Worm (Caenorhabditis elegans) whole organism, young adult: Measurements from ENCODE around the gene nhr-192.

Experiments used
- F22D6.2 ChIP-seq: sonication (generic microtip); optimal IDR thresholded peaks from 2 replicates; lab custom pipeline; 2016; ENCODE audit warnings: mild to moderate bottlenecking, missing genetic modification characterization, missing compliant biosample characterization
- Y79H2A.3 ChIP-seq: fragments of 200-800 bp; sonication (Bioruptor generic); conservative IDR thresholded peaks from 2 replicates; pipeline ENCODE4 v1.3.6; 2022; ENCODE audit warnings: missing genetic modification reagents, missing genetic modification characterization, missing compliant biosample characterization
- Y95B8A.8 ChIP-seq: fragments of 200-800 bp; sonication (Bioruptor generic); IDR thresholded peaks from 2 replicates; pipeline ENCODE4 v1.3.6; 2022; ENCODE audit warnings: missing genetic modification reagents, missing genetic modification characterization, missing compliant biosample characterization
- ZK185.1 ChIP-seq: sonication (generic microtip); optimal IDR thresholded peaks from 2 replicates; lab custom pipeline; 2016; ENCODE audit warnings: mild to moderate bottlenecking, missing genetic modification characterization, missing compliant biosample characterization; ENCODE audit not compliant: poor library complexity, severe bottlenecking
- akir-1 ChIP-seq: fragments of 200-800 bp; sonication (Bioruptor generic); optimal IDR thresholded peaks from 2 replicates; lab custom pipeline; 2018; ENCODE audit warnings: mild to moderate bottlenecking, missing genetic modification characterization, moderate library complexity, missing compliant biosample characterization
- ama-1 ChIP-seq, 3 experiments: fragments of 150-350 bp in 1 of 3; sonication (generic microtip) in 2 of 3; optimal IDR thresholded peaks; 2 replicates each; lab custom pipeline; 2014 to 2018; ENCODE audit warnings: missing biosample characterization in 2 of 3, missing genetic modification characterization in 2 of 3, missing genetic modification reagents in 2 of 3
- aptf-3 ChIP-seq: fragments of 200-800 bp; sonication (Bioruptor generic); IDR thresholded peaks from 2 replicates; pipeline ENCODE4 v1.3.6; 2022; ENCODE audit warnings: missing genetic modification characterization, missing compliant biosample characterization
- attf-3 ChIP-seq: fragments of 200-800 bp; sonication (Bioruptor generic); conservative IDR thresholded peaks from 2 replicates; pipeline ENCODE4 v1.3.6; 2022; ENCODE audit warnings: missing genetic modification reagents, missing genetic modification characterization, missing compliant biosample characterization
- attf-5 ChIP-seq: fragments of 200-800 bp; sonication (Bioruptor generic); optimal IDR thresholded peaks from 2 replicates; lab custom pipeline; 2018; ENCODE audit warnings: mild to moderate bottlenecking, missing genetic modification characterization, missing compliant biosample characterization
- ceh-27 ChIP-seq: fragments of 200-800 bp; sonication (Bioruptor generic); optimal IDR thresholded peaks from 2 replicates; lab custom pipeline; 2018; ENCODE audit warnings: mild to moderate bottlenecking, missing genetic modification characterization, moderate library complexity, missing compliant biosample characterization
- ets-4 ChIP-seq: fragments of 200-800 bp; sonication (Bioruptor generic); optimal IDR thresholded peaks from 2 replicates; lab custom pipeline; 2018; ENCODE audit warnings: mild to moderate bottlenecking, missing genetic modification characterization, missing compliant biosample characterization
- him-1 ChIP-seq: sonication (generic microtip); optimal IDR thresholded peaks from 2 replicates; lab custom pipeline; 2016; ENCODE audit warnings: missing genotype, missing genetic modification reagents, missing genetic modification characterization, missing compliant biosample characterization
- hlh-12 ChIP-seq: sonication (generic microtip); optimal IDR thresholded peaks from 2 replicates; lab custom pipeline; 2016; ENCODE audit warnings: missing genetic modification characterization, missing compliant biosample characterization
- hmg-20 ChIP-seq: fragments of 200-800 bp; sonication (Bioruptor generic); IDR thresholded peaks from 2 replicates; pipeline ENCODE4 v1.3.6; 2022; ENCODE audit warnings: missing genetic modification reagents, missing genetic modification characterization, missing compliant biosample characterization
- let-526 ChIP-seq: fragments of 200-800 bp; sonication (Bioruptor generic); IDR thresholded peaks from 2 replicates; pipeline ENCODE4 v1.3.6; 2022; ENCODE audit warnings: missing genetic modification reagents, missing genetic modification characterization, missing compliant biosample characterization
- lin-26 ChIP-seq: fragments of 200-800 bp; sonication (Bioruptor generic); IDR thresholded peaks from 2 replicates; pipeline ENCODE4 v1.3.6; 2022; ENCODE audit warnings: missing genetic modification reagents, missing genetic modification characterization, missing compliant biosample characterization
- madf-10 ChIP-seq: sonication (generic microtip); optimal IDR thresholded peaks from 2 replicates; lab custom pipeline; 2016; ENCODE audit warnings: mild to moderate bottlenecking, missing genetic modification characterization, missing compliant biosample characterization
- mel-28 ChIP-seq: sonication (generic microtip); optimal IDR thresholded peaks from 2 replicates; lab custom pipeline; 2016; ENCODE audit warnings: borderline replicate concordance, mild to moderate bottlenecking, missing genetic modification characterization, missing compliant biosample characterization
- mxl-1 ChIP-seq: sonication (generic microtip); optimal IDR thresholded peaks from 2 replicates; lab custom pipeline; 2016; ENCODE audit warnings: missing genetic modification characterization, missing compliant biosample characterization
- nhr-80 ChIP-seq: sonication (generic microtip); optimal IDR thresholded peaks from 2 replicates; lab custom pipeline; 2016; ENCODE audit warnings: missing genetic modification characterization, missing compliant biosample characterization
- rcor-1 ChIP-seq: fragments of 200-800 bp; sonication (Bioruptor generic); IDR thresholded peaks from 2 replicates; pipeline ENCODE4 v1.3.6; 2022; ENCODE audit warnings: missing genetic modification reagents, missing genetic modification characterization, missing compliant biosample characterization
- rec-8 ChIP-seq, 2 experiments: sonication (generic microtip); optimal IDR thresholded peaks; 2 replicates each; lab custom pipeline; 2016; ENCODE audit warnings: mild to moderate bottlenecking in 2 of 2, missing genetic modification characterization in 2 of 2, missing genetic modification reagents in 2 of 2, missing genotype in 2 of 2, missing biosample characterization in 1 of 2, missing compliant biosample characterization in 1 of 2, moderate library complexity in 1 of 2
- snpc-4 ChIP-seq, 5 experiments: fragments of 150-350 bp in 1 of 5; sonication (generic microtip) in 4 of 5; optimal IDR thresholded peaks; 2 replicates each; lab custom pipeline; 2014 to 2018; ENCODE audit warnings: missing genetic modification characterization in 5 of 5, missing biosample characterization in 3 of 5, antibody characterized with exemption in 2 of 5, mild to moderate bottlenecking in 2 of 5, missing compliant biosample characterization in 2 of 5, missing genotype in 2 of 5, moderate library complexity in 2 of 5, missing genetic modification reagents in 1 of 5
- tbx-9 ChIP-seq: sonication (generic microtip); optimal IDR thresholded peaks from 2 replicates; lab custom pipeline; 2016; ENCODE audit warnings: borderline replicate concordance, missing genetic modification characterization, inconsistent platforms, missing compliant biosample characterization
- xnd-1 ChIP-seq: sonication (generic microtip); optimal IDR thresholded peaks from 2 replicates; lab custom pipeline; 2016; ENCODE audit warnings: missing genotype, missing genetic modification reagents, missing genetic modification characterization, missing compliant biosample characterization
- ztf-18 ChIP-seq: sonication (generic microtip); optimal IDR thresholded peaks from 2 replicates; lab custom pipeline; 2016; ENCODE audit warnings: missing genotype, mild to moderate bottlenecking, missing genetic modification characterization, missing compliant biosample characterization
- ztf-22 ChIP-seq: fragments of 200-800 bp; sonication (Bioruptor generic); optimal IDR thresholded peaks from 2 replicates; lab custom pipeline; 2018; ENCODE audit warnings: mild to moderate bottlenecking, missing genetic modification characterization, moderate library complexity, missing compliant biosample characterization
- ztf-3 ChIP-seq: fragments of 200-800 bp; sonication (Bioruptor generic); optimal IDR thresholded peaks from 2 replicates; lab custom pipeline; 2018; ENCODE audit warnings: mild to moderate bottlenecking, missing genetic modification characterization, missing compliant biosample characterization

nhr-192 gene

DNA sequence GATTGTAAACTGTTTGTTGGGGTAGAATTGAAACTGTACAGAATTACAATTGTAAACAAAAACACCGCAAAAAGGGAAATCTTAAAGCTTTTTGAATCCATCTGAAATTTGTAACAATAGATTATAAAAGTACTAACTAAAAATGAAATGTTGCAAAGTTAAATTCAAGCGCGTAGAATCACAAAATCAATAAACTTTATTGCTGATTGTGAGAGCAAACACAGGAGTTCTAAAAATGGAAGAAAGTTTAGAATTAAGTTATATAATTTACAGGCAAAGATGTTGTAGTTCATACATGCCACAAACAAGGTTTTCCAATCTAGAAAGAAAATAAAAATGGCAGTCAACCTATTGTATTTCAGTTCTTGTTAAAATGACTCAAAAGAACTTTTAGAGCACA is 41.7 kb upstream of the nhr-192 start, which contains the start of gene C08B6.3 (continued):
- TF ChIP-seq let-526 (GFP tag; lab: Robert Waterston, UW) = no peak
- TF ChIP-seq lin-26 (GFP tag; lab: Robert Waterston, UW) = no peak

- TF ChIP-seq lin-26 (GFP tag; lab: Robert Waterston, UW) (no peak), him-1 (no peak)
These were observed 40.7 kb upstream of the nhr-192 start for ce11 chrV:10111129-10111528.

DNA sequence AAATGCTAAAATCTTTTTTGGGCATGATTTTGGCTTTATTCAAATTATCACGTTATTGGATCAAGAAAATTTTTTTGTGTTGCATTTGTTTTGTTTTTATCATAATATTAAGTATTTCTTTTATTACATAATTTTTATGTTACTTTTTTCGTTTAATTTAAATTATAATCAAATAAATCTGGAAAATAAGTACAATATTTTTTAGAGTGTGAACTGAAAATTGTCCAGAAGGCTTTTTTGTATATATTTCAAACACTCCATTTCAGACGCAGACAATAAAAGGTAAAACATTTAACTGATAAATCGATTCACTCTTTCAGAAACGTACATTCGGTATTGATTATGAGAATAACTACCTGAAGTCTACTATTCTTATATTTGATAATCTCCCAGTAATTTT is 36.9 kb upstream of the nhr-192 start, which contains the start of gene C08B6.11:
TSS of gene C08B6.11 (plus strand) at position 301 of the 400 bp plus-strand sequence.
- TF ChIP-seq rcor-1 (GFP tag; lab: Robert Waterston, UW) (no peak), hmg-20 (no peak), ama-1 (optimal IDR thresholded peaks at IDR 0.05; lab: Kevin White, UChicago) (no peak), ama-1 (GFP tag; optimal IDR thresholded peaks at IDR 0.05; lab: Kevin White, UChicago) (no peak), F22D6.2 (tag; lab: Kevin White, UChicago) (no peak), ZK185.1 (tag; lab: Kevin White, UChicago) (no peak), tbx-9 (tag; lab: Kevin White, UChicago) (no peak), ets-4 (GFP tag; lab: Kevin White, UChicago) (no peak), madf-10 (tag; lab: Kevin White, UChicago) (no peak), attf-5 (no peak), him-1 (no peak), rec-8 (tag; optimal IDR thresholded peaks at IDR 0.05; lab: Kevin White, UChicago) (no peak), mel-28 (no peak), aptf-3 (no peak), hlh-12 (no peak), Y79H2A.3 (GFP tag; lab: Robert Waterston, UW) (no peak)

ce11 chrV:10105412-10105811 is 35.0 kb upstream of the nhr-192 start, which contains the start of gene C08B6.2:
Gene C08B6.2, plus strand, starts transcription at chrV:10105712.
- TF ChIP-seq Y95B8A.8 (GFP tag; lab: Robert Waterston, UW) = no peak
- no peak for TF ChIP-seq ztf-3
- no peak for TF ChIP-seq ztf-22 (GFP tag; lab: Kevin White, UChicago)
- TF ChIP-seq ztf-18 (tag; lab: Kevin White, UChicago) = no peak
- no peak for TF ChIP-seq ceh-27 (GFP tag; lab: Kevin White, UChicago)

ce11 chrV:10104785-10105310 is 34.4 kb upstream of the nhr-192 start, which contains the start of gene ugt-17:
Gene ugt-17, minus strand, starts transcription at chrV:10104964.
- peak; percentile 74 for TF ChIP-seq nhr-80 (tag; lab: Kevin White, UChicago)
- no peak for TF ChIP-seq xnd-1
- TF ChIP-seq attf-3 (GFP tag; lab: Robert Waterston, UW) = no peak
- TF ChIP-seq snpc-4 (GFP tag; optimal IDR thresholded peaks at IDR 0.05; lab: Kevin White, UChicago) = no peak
- peak in 1 of 4 experiments; percentile 8 for TF ChIP-seq snpc-4 (tag; optimal IDR thresholded peaks at IDR 0.05; lab: Kevin White, UChicago)

DNA sequence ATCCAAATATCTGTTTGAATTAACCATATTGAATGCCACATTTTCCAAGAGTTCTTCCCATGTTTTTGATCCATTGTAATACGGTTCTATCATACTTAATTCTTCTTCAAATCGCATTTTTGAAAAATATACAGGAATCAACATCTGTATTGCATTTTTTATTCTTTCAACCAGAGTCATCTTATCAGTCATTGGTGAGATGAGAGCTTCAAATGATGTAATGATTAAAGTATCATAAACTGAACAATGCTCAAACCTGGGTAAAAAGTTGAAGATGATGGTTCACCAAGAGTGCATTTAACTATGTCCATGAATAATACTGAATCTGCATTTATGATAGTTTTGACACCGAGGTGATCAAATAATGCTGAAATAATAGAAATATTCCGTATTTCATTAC is 33.4 kb upstream of the nhr-192 start:
- TF ChIP-seq Y79H2A.3 (GFP tag; lab: Robert Waterston, UW) (no peak), nhr-80 (tag; lab: Kevin White, UChicago) (peak; percentile 9)

ce11 chrV:10101916-10102315 is 31.5 kb upstream of the nhr-192 start, which contains the start of gene C08B6.14:
Gene C08B6.14, minus strand, starts transcription at chrV:10102016.
- TF ChIP-seq akir-1 (GFP tag; lab: Kevin White, UChicago) (no peak), mxl-1 (tag; lab: Kevin White, UChicago) (no peak)
